Worm (Caenorhabditis elegans) whole organism, young adult: ENCODE measurements around the gene ifd-1.

Experiments
- B0261.1 ChIP-seq: sonication (generic microtip); optimal IDR thresholded peaks from 2 replicates; lab custom pipeline; 2016; ENCODE audit warnings: mild to moderate bottlenecking, missing genetic modification characterization, moderate library complexity, missing compliant biosample characterization
- C06A6.2 ChIP-seq: fragments of 200-800 bp; sonication (Bioruptor generic); conservative IDR thresholded peaks from 2 replicates; pipeline ENCODE4 v1.3.6; 2022; ENCODE audit warnings: missing genetic modification characterization, missing compliant biosample characterization
- C17E4.6 ChIP-seq: fragments of 200-800 bp; sonication (Bioruptor generic); IDR thresholded peaks from 2 replicates; pipeline ENCODE4 v1.3.6; 2022; ENCODE audit warnings: missing genetic modification reagents, missing genetic modification characterization, missing compliant biosample characterization
- D2030.7 ChIP-seq: fragments of 200-800 bp; sonication (Bioruptor generic); IDR thresholded peaks from 2 replicates; pipeline ENCODE4 v1.3.6; 2022; ENCODE audit warnings: missing genetic modification reagents, missing genetic modification characterization, missing compliant biosample characterization
- F22D6.2 ChIP-seq: sonication (generic microtip); optimal IDR thresholded peaks from 2 replicates; lab custom pipeline; 2016; ENCODE audit warnings: mild to moderate bottlenecking, missing genetic modification characterization, missing compliant biosample characterization
- T07F8.4 ChIP-seq: sonication (generic microtip); optimal IDR thresholded peaks from 2 replicates; lab custom pipeline; 2016; ENCODE audit warnings: mild to moderate bottlenecking, missing genetic modification characterization, moderate library complexity, missing compliant biosample characterization
- Y53F4B.3 ChIP-seq: fragments of 200-800 bp; sonication (Bioruptor generic); IDR thresholded peaks from 2 replicates; pipeline ENCODE4 v1.3.6; 2022; ENCODE audit warnings: missing genetic modification reagents, missing genetic modification characterization, missing compliant biosample characterization
- Y79H2A.3 ChIP-seq: fragments of 200-800 bp; sonication (Bioruptor generic); conservative IDR thresholded peaks from 2 replicates; pipeline ENCODE4 v1.3.6; 2022; ENCODE audit warnings: missing genetic modification reagents, missing genetic modification characterization, missing compliant biosample characterization
- ama-1 ChIP-seq, 3 experiments: fragments of 150-350 bp in 1 of 3; sonication (generic microtip) in 2 of 3; optimal IDR thresholded peaks; 2 replicates each; lab custom pipeline; 2014 to 2018; ENCODE audit warnings: missing biosample characterization in 2 of 3, missing genetic modification characterization in 2 of 3, missing genetic modification reagents in 2 of 3
- atf-7 ChIP-seq: sonication (generic microtip); optimal IDR thresholded peaks from 2 replicates; lab custom pipeline; 2017; ENCODE audit warnings: mild to moderate bottlenecking, missing genetic modification characterization, missing compliant biosample characterization
- attf-5 ChIP-seq: fragments of 200-800 bp; sonication (Bioruptor generic); optimal IDR thresholded peaks from 2 replicates; lab custom pipeline; 2018; ENCODE audit warnings: mild to moderate bottlenecking, missing genetic modification characterization, missing compliant biosample characterization
- ccch-3 ChIP-seq: fragments of 200-800 bp; sonication (Bioruptor generic); optimal IDR thresholded peaks from 2 replicates; lab custom pipeline; 2018; ENCODE audit warnings: mild to moderate bottlenecking, missing genetic modification characterization, missing compliant biosample characterization
- cebp-1 ChIP-seq, 2 experiments: fragments of 200-800 bp in 1 of 2; sonication (Bioruptor generic) in 1 of 2; sonication (generic microtip) in 1 of 2; IDR thresholded peaks in 1 of 2; optimal IDR thresholded peaks in 1 of 2; 2 replicates each; pipeline versions ENCODE4 v1.3.6 to Lab custom; 2017 to 2022; ENCODE audit warnings: missing compliant biosample characterization in 2 of 2, missing genetic modification characterization in 2 of 2, mild to moderate bottlenecking in 1 of 2, missing genetic modification reagents in 1 of 2, moderate library complexity in 1 of 2
- ceh-100 ChIP-seq: fragments of 200-800 bp; sonication (Bioruptor generic); IDR thresholded peaks from 2 replicates; pipeline ENCODE4 v1.3.6; 2022; ENCODE audit warnings: missing genetic modification reagents, missing genetic modification characterization, missing compliant biosample characterization
- ceh-58 ChIP-seq: fragments of 200-800 bp; sonication (Bioruptor generic); IDR thresholded peaks from 2 replicates; pipeline ENCODE4 v1.3.6; 2022; ENCODE audit warnings: missing genetic modification characterization, missing compliant biosample characterization
- ceh-79 ChIP-seq: sonication (generic microtip); optimal IDR thresholded peaks from 2 replicates; lab custom pipeline; 2017; ENCODE audit warnings: mild to moderate bottlenecking, missing genetic modification characterization, missing compliant biosample characterization
- die-1 ChIP-seq: sonication (generic microtip); optimal IDR thresholded peaks from 2 replicates; lab custom pipeline; 2016; ENCODE audit warnings: missing genotype, mild to moderate bottlenecking, missing genetic modification characterization, missing compliant biosample characterization
- efl-1 ChIP-seq: fragments of 150-350 bp; optimal IDR thresholded peaks from 2 replicates; lab custom pipeline; 2014; ENCODE audit warnings: missing biosample characterization, missing genetic modification reagents, missing genetic modification characterization
- egl-44 ChIP-seq: fragments of 200-800 bp; sonication (Bioruptor generic); IDR thresholded peaks from 2 replicates; pipeline ENCODE4 v1.3.6; 2022; ENCODE audit warnings: missing genetic modification reagents, missing genetic modification characterization, missing compliant biosample characterization
- him-1 ChIP-seq: sonication (generic microtip); optimal IDR thresholded peaks from 2 replicates; lab custom pipeline; 2016; ENCODE audit warnings: missing genotype, missing genetic modification reagents, missing genetic modification characterization, missing compliant biosample characterization
- hlh-12 ChIP-seq: sonication (generic microtip); optimal IDR thresholded peaks from 2 replicates; lab custom pipeline; 2016; ENCODE audit warnings: missing genetic modification characterization, missing compliant biosample characterization
- hmg-1.2 ChIP-seq: fragments of 200-800 bp; sonication (Bioruptor generic); IDR thresholded peaks from 2 replicates; pipeline ENCODE4 v1.3.6; 2022; ENCODE audit warnings: missing genetic modification reagents, missing genetic modification characterization, missing compliant biosample characterization
- let-526 ChIP-seq: fragments of 200-800 bp; sonication (Bioruptor generic); IDR thresholded peaks from 2 replicates; pipeline ENCODE4 v1.3.6; 2022; ENCODE audit warnings: missing genetic modification reagents, missing genetic modification characterization, missing compliant biosample characterization
- lin-26 ChIP-seq: fragments of 200-800 bp; sonication (Bioruptor generic); IDR thresholded peaks from 2 replicates; pipeline ENCODE4 v1.3.6; 2022; ENCODE audit warnings: missing genetic modification reagents, missing genetic modification characterization, missing compliant biosample characterization
- lir-1 ChIP-seq: fragments of 200-800 bp; sonication (Bioruptor generic); conservative IDR thresholded peaks from 2 replicates; pipeline ENCODE4 v1.3.6; 2022; ENCODE audit warnings: missing genetic modification reagents, missing genetic modification characterization, missing compliant biosample characterization
- madf-3 ChIP-seq: fragments of 200-800 bp; sonication (Bioruptor generic); IDR thresholded peaks from 2 replicates; pipeline ENCODE4 v1.3.6; 2022; ENCODE audit warnings: missing genetic modification reagents, missing genetic modification characterization, missing compliant biosample characterization
- madf-6 ChIP-seq: fragments of 200-800 bp; sonication (Bioruptor generic); IDR thresholded peaks from 2 replicates; pipeline ENCODE4 v1.3.6; 2022; ENCODE audit warnings: missing genetic modification reagents, missing genetic modification characterization, missing compliant biosample characterization
- mcd-1 ChIP-seq: fragments of 200-800 bp; sonication (Bioruptor generic); IDR thresholded peaks from 2 replicates; pipeline ENCODE4 v1.3.6; 2022; ENCODE audit warnings: missing genetic modification reagents, missing genetic modification characterization, missing compliant biosample characterization
- nhr-120 ChIP-seq: fragments of 200-800 bp; sonication (Bioruptor generic); IDR thresholded peaks from 2 replicates; pipeline ENCODE4 v1.3.6; 2022; ENCODE audit warnings: missing genetic modification characterization, missing compliant biosample characterization
- nhr-80 ChIP-seq: sonication (generic microtip); optimal IDR thresholded peaks from 2 replicates; lab custom pipeline; 2016; ENCODE audit warnings: missing genetic modification characterization, missing compliant biosample characterization
- nhr-90 ChIP-seq: sonication (generic microtip); optimal IDR thresholded peaks from 2 replicates; lab custom pipeline; 2016; ENCODE audit warnings: missing genotype, mild to moderate bottlenecking, missing genetic modification characterization, missing compliant biosample characterization
- pbrm-1 ChIP-seq: fragments of 200-800 bp; sonication (Bioruptor generic); IDR thresholded peaks from 2 replicates; pipeline ENCODE4 v1.3.6; 2022; ENCODE audit warnings: missing genetic modification reagents, missing genetic modification characterization, missing compliant biosample characterization
- repo-1 ChIP-seq: sonication (generic microtip); optimal IDR thresholded peaks from 2 replicates; lab custom pipeline; 2017; ENCODE audit warnings: mild to moderate bottlenecking, missing genetic modification characterization, missing compliant biosample characterization
- snpc-1.1 ChIP-seq: sonication (generic microtip); optimal IDR thresholded peaks from 2 replicates; lab custom pipeline; 2017; ENCODE audit warnings: missing genetic modification characterization, mild to moderate bottlenecking, missing compliant biosample characterization, antibody characterized with exemption, moderate library complexity, missing genotype, missing genetic modification reagents; ENCODE audit not compliant: insufficient read depth
- snpc-4 ChIP-seq, 5 experiments: fragments of 150-350 bp in 1 of 5; sonication (generic microtip) in 4 of 5; optimal IDR thresholded peaks; 2 replicates each; lab custom pipeline; 2014 to 2018; ENCODE audit warnings: missing genetic modification characterization in 5 of 5, missing biosample characterization in 3 of 5, antibody characterized with exemption in 2 of 5, mild to moderate bottlenecking in 2 of 5, missing compliant biosample characterization in 2 of 5, missing genotype in 2 of 5, moderate library complexity in 2 of 5, missing genetic modification reagents in 1 of 5
- tbp1 ChIP-seq: fragments of 200-800 bp; sonication (Bioruptor generic); optimal IDR thresholded peaks from 2 replicates; lab custom pipeline; 2018; ENCODE audit warnings: mild to moderate bottlenecking, missing genetic modification characterization, missing compliant biosample characterization
- tbx-9 ChIP-seq: sonication (generic microtip); optimal IDR thresholded peaks from 2 replicates; lab custom pipeline; 2016; ENCODE audit warnings: borderline replicate concordance, missing genetic modification characterization, inconsistent platforms, missing compliant biosample characterization
- ztf-18 ChIP-seq: sonication (generic microtip); optimal IDR thresholded peaks from 2 replicates; lab custom pipeline; 2016; ENCODE audit warnings: missing genotype, mild to moderate bottlenecking, missing genetic modification characterization, missing compliant biosample characterization
- ztf-28 ChIP-seq: fragments of 200-800 bp; sonication (Bioruptor generic); IDR thresholded peaks from 2 replicates; pipeline ENCODE4 v1.3.6; 2022; ENCODE audit warnings: missing genetic modification reagents, missing genetic modification characterization, missing compliant biosample characterization

Gene ifd-1

DNA sequence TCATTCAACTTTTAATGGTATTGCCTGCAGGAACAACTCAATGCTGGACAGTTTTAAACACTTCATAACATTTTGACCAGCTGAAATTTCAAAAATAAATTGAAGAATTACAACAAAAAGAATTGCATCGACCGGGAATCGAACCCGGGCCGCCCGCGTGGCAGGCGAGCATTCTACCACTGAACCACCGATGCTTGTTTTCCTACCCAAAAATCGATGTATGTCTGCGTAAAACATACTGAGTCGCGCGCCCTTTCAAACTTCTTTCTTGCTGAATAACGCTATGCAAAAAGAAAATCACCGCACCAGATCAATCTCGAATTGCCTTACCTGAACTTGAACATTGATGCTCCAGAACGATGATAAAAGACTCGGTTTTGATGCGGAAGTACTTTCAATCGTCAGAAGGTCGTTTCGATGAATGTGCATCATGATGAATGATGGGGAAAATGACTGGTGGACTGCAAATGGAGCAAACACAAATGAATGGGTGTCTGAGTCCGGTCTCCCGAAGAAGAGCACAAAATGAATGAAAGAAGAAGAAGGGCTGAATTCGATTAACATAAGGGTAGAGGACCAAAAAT, 27.5 kb downstream of the ifd-1 start, which contains the start of gene R04E5.7 (continued):
- TF ChIP-seq ceh-79 (tag; lab: Kevin White, UChicago) (no peak), Y79H2A.3 (GFP tag; lab: Robert Waterston, UW) (no peak), C17E4.6 (GFP tag; lab: Robert Waterston, UW) (no peak), Y53F4B.3 (no peak), F22D6.2 (tag; lab: Kevin White, UChicago) (no peak), pbrm-1 (GFP tag; lab: Robert Waterston, UW) (peak; percentile 89), atf-7 (tag; lab: Kevin White, UChicago) (no peak), efl-1 (no peak), snpc-1.1 (peak; percentile 9), ztf-28 (GFP tag; lab: Robert Waterston, UW) (no peak), ceh-58 (GFP tag; lab: Robert Waterston, UW) (no peak), madf-6 (GFP tag; lab: Robert Waterston, UW) (peak; percentile 44; the same call in 1 of the 2 replicates), nhr-120 (0 out of 2 replicates have a peak, but pooled peaks have one; percentile 41), snpc-4 (GFP tag; optimal IDR thresholded peaks at IDR 0.05; lab: Kevin White, UChicago) (peak; percentile 45), snpc-4 (tag; optimal IDR thresholded peaks at IDR 0.05; lab: Kevin White, UChicago) (peak in 2 of 4 experiments; percentile 7 to 55), him-1 (tag; lab: Kevin White, UChicago) (peak; percentile 65), attf-5 (GFP tag; lab: Kevin White, UChicago) (no peak), D2030.7 (GFP tag; lab: Robert Waterston, UW) (peak; percentile 67; the same call in 1 of the 2 replicates), B0261.1 (tag; lab: Kevin White, UChicago) (peak; percentile 74), die-1 (tag; lab: Kevin White, UChicago) (peak; percentile 4), ama-1 (optimal IDR thresholded peaks at IDR 0.05; lab: Kevin White, UChicago) (no peak), ama-1 (GFP tag; optimal IDR thresholded peaks at IDR 0.05; lab: Kevin White, UChicago) (peak in 1 of 2 experiments; percentile 23), ztf-18 (peak; percentile 26), hlh-12 (tag; lab: Kevin White, UChicago) (no peak), mcd-1 (GFP tag; lab: Robert Waterston, UW) (peak; percentile 44; the same call in 1 of the 2 replicates), egl-44 (GFP tag; lab: Robert Waterston, UW) (no peak), hmg-1.2 (peak; percentile 64), nhr-90 (tag; lab: Kevin White, UChicago) (peak; percentile 34), tbx-9 (tag; lab: Kevin White, UChicago) (no peak), T07F8.4 (tag; lab: Kevin White, UChicago) (peak; percentile 11), ccch-3 (GFP tag; lab: Kevin White, UChicago) (no peak), let-526 (GFP tag; lab: Robert Waterston, UW) (0 out of 2 replicates have a peak, but pooled peaks have one; percentile 17), lin-26 (GFP tag; lab: Robert Waterston, UW) (peak; percentile 78), tbp1 (GFP tag; lab: Kevin White, UChicago) (peak; percentile 89), nhr-80 (tag; lab: Kevin White, UChicago) (peak; percentile 25), madf-3 (GFP tag; lab: Robert Waterston, UW) (0 out of 2 replicates have a peak, but pooled peaks have one; percentile 17)

DNA sequence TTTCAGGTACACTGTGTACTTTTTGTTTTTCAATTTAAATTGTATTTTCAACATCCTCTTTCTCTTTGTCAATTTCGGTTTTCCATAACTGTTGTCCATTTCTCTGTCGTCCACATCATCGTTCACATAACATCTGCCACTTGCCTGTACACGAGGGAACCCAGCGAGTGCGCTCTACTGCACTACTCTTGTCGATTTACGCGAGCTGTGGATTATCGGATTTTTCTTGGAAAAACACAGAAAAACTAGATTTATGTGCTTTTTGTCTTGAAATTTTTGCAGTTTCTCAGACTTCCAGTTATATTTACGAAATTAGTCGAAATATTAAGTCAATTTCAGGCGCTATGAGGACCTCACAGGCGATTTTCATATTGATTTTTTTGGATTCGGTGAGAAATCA, 32.4 kb downstream of the ifd-1 start, which contains the start of gene chup-1:
TSS of gene chup-1 (plus strand) at position 340 of the 400 bp plus-strand sequence.
- TF ChIP-seq attf-5 (GFP tag; lab: Kevin White, UChicago) (peak; percentile 45), C06A6.2 (GFP tag; lab: Robert Waterston, UW) (no peak), lir-1 (GFP tag; lab: Robert Waterston, UW) (no peak), mcd-1 (GFP tag; lab: Robert Waterston, UW) (peak; percentile 68), ceh-100 (no peak), repo-1 (tag; lab: Kevin White, UChicago) (peak; percentile 7), nhr-80 (tag; lab: Kevin White, UChicago) (peak; percentile 32), cebp-1 (GFP tag; IDR thresholded peaks at IDR 0.05; lab: Robert Waterston, UW) (no peak), cebp-1 (tag; optimal IDR thresholded peaks at IDR 0.05; lab: Kevin White, UChicago) (peak; percentile 44)
